Fruit fly (Drosophila melanogaster): ENCODE measurements around the gene mbf1.

mbf1 gene

dm6 chr3L:16571014-16571738 is 3.1 kb upstream of the mbf1 start (continued):
- TF ChIP-seq ab (GFP tag; optimal IDR thresholded peaks at IDR 0.05) (no peak), az2 (GFP tag; optimal IDR thresholded peaks at IDR 0.05) (peak; percentile 33), tna (GFP tag; IDR thresholded peaks at IDR 0.05; ENCODE audit: partially characterized antibody) (no peak), pb (GFP tag; optimal IDR thresholded peaks at IDR 0.05) (no peak), CG6175 (GFP tag; IDR thresholded peaks at IDR 0.05) (no peak), CG7357 (GFP tag; IDR thresholded peaks at IDR 0.05) (peak; percentile 52; the same call in 2 of the 3 replicates), HLH3B (GFP tag; IDR thresholded peaks at IDR 0.05) (0 out of 2 replicates have a peak, but pooled peaks have one; percentile 13), cato (GFP tag; optimal IDR thresholded peaks at IDR 0.05; ENCODE audit: borderline replicate concordance) (no peak), p53 (GFP tag; optimal IDR thresholded peaks at IDR 0.05) (no peak), psq (GFP tag; optimal IDR thresholded peaks at IDR 0.05) (no peak), CG1647 (GFP tag; optimal IDR thresholded peaks at IDR 0.05) (peak; percentile 49), CG9727 (GFP tag; optimal IDR thresholded peaks at IDR 0.05) (peak; percentile 18), usp (GFP tag; optimal IDR thresholded peaks at IDR 0.05) (no peak), NC2β (GFP tag; optimal IDR thresholded peaks at IDR 0.05) (no peak), otp (GFP tag; IDR thresholded peaks at IDR 0.05) (0 out of 3 replicates have a peak, but pooled peaks have one; percentile 14), CG17802 (tag; optimal IDR thresholded peaks at IDR 0.05) (no peak), CG8089 (GFP tag; optimal IDR thresholded peaks at IDR 0.05) (no peak), CG31441 (GFP tag; IDR thresholded peaks at IDR 0.05) (peak; percentile 30; the same call in 1 of the 2 replicates), CG16863 (GFP tag; optimal IDR thresholded peaks at IDR 0.05) (peak; percentile 28), Opbp (GFP tag; IDR thresholded peaks at IDR 0.05; ENCODE audit: partially characterized antibody) (no peak), tio (GFP tag; optimal IDR thresholded peaks at IDR 0.05) (peak; percentile 35), Poxn (GFP tag; IDR thresholded peaks at IDR 0.05) (no peak), Hmr (GFP tag; optimal IDR thresholded peaks at IDR 0.05) (peak; percentile 62), sc (optimal IDR thresholded peaks at IDR 0.05) (no peak), sc (GFP tag; optimal IDR thresholded peaks at IDR 0.05) (no peak), Abd-B (GFP tag; optimal IDR thresholded peaks at IDR 0.05) (peak; percentile 4), unc-4 (GFP tag; IDR thresholded peaks at IDR 0.05; ENCODE audit: partially characterized antibody) (no peak), CG42726 (GFP tag; IDR thresholded peaks at IDR 0.05; ENCODE audit: partially characterized antibody) (no peak), crp (GFP tag; optimal IDR thresholded peaks at IDR 0.05) (no peak), CG34422 (GFP tag; IDR thresholded peaks at IDR 0.05) (0 out of 3 replicates have a peak, but pooled peaks have one; percentile 33), CG32772 (GFP tag; IDR thresholded peaks at IDR 0.05) (no peak), lmd (GFP tag; IDR thresholded peaks at IDR 0.05) (peak; percentile 75), abd-A (tag; optimal IDR thresholded peaks at IDR 0.05) (no peak), CG10366 (GFP tag; IDR thresholded peaks at IDR 0.05) (0 out of 2 replicates have a peak, but pooled peaks have one; percentile 12), CG11696 (GFP tag; IDR thresholded peaks at IDR 0.05) (peak; percentile 22; the same call in 1 of the 2 replicates), CG10147 (GFP tag; optimal IDR thresholded peaks at IDR 0.05) (peak; percentile 64), CG12769 (tag; optimal IDR thresholded peaks at IDR 0.05) (no peak), esg (GFP tag; conservative IDR thresholded peaks at IDR 0.05) (peak; percentile 47), ATbp (GFP tag; optimal IDR thresholded peaks at IDR 0.05) (no peak), CG7271 (tag; optimal IDR thresholded peaks at IDR 0.05) (no peak), CG10654 (GFP tag; optimal IDR thresholded peaks at IDR 0.05) (peak; percentile 42), her (GFP tag; optimal IDR thresholded peaks at IDR 0.05) (peak; percentile 49), ase (GFP tag; IDR thresholded peaks at IDR 0.05) (no peak), CG13296 (GFP tag; optimal IDR thresholded peaks at IDR 0.05) (peak; percentile 42), Hmx (GFP tag; optimal IDR thresholded peaks at IDR 0.05) (no peak), HLH4C (GFP tag; IDR thresholded peaks at IDR 0.05; ENCODE audit: partially characterized antibody) (no peak), Mad (GFP tag; optimal IDR thresholded peaks at IDR 0.05) (no peak), Fer2 (tag; optimal IDR thresholded peaks at IDR 0.05) (peak; percentile 1), wdn (GFP tag; IDR thresholded peaks at IDR 0.05) (peak; percentile 45; the same call in 1 of the 2 replicates)

Measured in whole organism, embryonic.